Fruit fly (Drosophila melanogaster) S2 (cell line): ENCODE results near the gene CG42445.

ENCODE experiments used
- CG8478 ChIP-seq: fragments of >200 bp; optimal IDR thresholded peaks from 2 replicates; lab custom pipeline; 2018
- CTCF ChIP-seq, 2 experiments: fragments of >200 bp; optimal IDR thresholded peaks; 2 replicates each; lab custom pipeline; 2018

CG42445 gene

DNA sequence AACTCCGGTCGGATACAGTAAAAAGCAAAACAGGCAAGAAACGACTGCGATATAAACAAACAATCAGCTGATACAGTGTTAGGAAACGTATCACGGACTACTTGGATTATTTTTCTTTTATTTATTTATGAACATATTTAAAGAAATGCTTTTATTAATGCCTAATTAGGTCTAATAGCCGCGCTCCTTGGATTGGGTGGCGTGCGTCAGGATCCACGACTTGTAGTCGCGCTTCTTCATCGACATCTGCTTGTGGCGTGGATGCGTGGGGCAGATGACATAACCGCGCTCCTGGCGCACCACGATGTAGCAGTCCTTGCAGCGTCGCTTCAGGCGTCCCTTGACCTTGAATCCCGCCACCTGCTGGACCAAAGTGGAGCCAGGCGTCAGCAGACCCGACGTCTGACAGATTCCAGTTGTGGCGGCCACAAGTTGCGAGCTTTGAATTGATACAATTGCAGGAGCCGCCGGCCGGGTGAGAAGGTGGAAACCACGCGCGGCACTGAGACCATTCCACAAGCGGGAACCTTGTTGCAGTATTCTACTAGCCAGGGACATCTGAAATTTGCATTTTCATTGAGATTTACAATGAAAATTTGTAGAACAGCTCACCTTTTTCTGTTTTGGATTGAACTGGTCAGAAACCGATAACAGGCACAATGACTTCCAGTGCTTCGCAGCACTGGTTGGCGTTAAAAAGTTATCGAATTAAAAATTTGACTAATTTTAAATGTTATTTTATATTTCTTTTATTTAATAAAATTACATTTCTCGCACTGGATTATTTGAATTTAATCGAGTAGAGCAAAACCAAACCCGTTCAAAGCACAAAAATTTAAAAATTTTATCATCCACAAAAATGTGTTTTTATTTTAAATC, 34.0 kb downstream of the CG42445 start, which contains the start of the genes CG7550 and mRpL36:
TSS of gene CG7550 (minus strand) at position 51 of the 879 bp plus-strand sequence.
TSS of gene mRpL36 (minus strand) at position 652 of the 879 bp plus-strand sequence.
- TF ChIP-seq CTCF (optimal IDR thresholded peaks at IDR 0.05; lab: Kevin White, UChicago), result no peak
- no peak for TF ChIP-seq CG8478 (lab: Kevin White, UChicago)

DNA sequence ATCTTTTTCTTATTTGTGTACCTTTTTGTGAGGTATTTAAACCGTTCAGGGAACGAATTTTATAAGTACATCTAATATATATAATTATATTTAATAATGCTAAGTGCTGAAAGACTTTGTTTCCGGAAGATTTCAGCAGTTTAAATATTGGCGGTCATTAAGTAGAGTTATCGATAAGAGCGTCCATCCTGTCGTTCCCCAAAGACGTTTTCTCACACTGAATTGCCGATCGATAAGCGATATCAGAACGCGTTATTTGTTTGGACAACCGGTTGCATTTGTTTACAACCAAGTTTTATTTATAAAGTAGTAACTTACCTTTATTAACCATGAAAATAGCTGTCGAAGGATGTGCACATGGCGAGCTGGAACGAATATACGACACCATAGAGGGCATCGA, 37.1 kb downstream of the CG42445 start, which contains the start of gene ldbr:
TSS of gene ldbr (plus strand) at position 238 of the 400 bp plus-strand sequence.
- no peak for TF ChIP-seq CG8478 (lab: Kevin White, UChicago)

DNA sequence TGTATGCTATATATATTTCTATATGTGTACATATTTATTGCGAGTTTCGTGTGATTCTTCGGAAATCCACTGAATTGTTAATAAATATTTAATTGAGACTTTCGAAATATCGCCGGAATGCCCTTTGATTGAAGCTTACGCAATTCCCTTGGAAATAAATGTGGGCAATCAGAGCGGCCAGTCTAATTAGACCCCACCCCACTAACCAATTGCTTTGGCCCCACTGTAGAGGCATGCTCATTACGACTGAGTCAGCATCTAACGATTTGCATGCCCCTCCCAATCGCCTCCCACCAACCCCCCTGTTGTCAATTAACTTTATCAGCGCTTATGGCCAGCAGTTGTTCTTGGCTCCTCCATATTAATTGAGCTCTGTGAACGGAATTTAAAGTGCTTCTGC, 41.9 kb downstream of the CG42445 start:
- TF ChIP-seq CG8478 (lab: Kevin White, UChicago), result no peak
- TF ChIP-seq CTCF (optimal IDR thresholded peaks at IDR 0.05; lab: Kevin White, UChicago), result no peak

DNA sequence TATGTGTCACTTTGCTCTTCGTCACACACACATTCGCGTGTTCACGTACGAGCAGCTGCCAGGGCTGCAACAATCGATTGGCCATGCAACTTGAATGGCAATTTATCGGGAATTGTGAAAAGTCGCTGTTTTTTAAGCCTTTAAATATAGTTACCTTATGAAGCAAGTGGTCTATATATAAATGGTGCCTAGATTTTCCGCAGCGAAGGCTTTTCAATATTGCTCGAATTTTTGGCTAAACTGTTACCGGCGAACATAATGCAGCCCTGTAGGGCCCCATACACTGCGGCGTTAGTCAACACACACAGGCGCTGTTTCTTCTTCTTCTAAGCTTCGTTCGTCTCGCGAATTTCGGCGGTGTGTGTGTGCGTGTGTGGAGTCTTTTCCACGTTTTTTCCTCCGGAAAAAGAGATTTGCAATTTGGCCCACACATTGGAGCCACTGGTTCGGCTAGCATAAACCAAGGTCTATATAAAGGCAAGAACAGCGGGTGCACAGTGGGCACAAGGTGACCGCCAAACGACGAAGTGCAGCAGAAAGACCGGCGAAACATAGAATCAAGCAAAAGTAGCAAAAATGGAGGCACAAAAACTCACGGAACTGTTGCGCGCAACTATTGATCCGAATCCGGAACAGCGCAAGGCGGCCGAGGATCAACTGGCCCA, 42.7 kb downstream of the CG42445 start, which contains the start of the genes Arp3 and msk:
TSS of gene Arp3 (minus strand) at position 39 of the 665 bp plus-strand sequence.
TSS of gene msk (plus strand) at position 316 of the 665 bp plus-strand sequence.
- TF ChIP-seq CG8478 (lab: Kevin White, UChicago), result no peak
- peak in 1 of 2 experiments; percentile 16 for TF ChIP-seq CTCF (optimal IDR thresholded peaks at IDR 0.05; lab: Kevin White, UChicago)

DNA sequence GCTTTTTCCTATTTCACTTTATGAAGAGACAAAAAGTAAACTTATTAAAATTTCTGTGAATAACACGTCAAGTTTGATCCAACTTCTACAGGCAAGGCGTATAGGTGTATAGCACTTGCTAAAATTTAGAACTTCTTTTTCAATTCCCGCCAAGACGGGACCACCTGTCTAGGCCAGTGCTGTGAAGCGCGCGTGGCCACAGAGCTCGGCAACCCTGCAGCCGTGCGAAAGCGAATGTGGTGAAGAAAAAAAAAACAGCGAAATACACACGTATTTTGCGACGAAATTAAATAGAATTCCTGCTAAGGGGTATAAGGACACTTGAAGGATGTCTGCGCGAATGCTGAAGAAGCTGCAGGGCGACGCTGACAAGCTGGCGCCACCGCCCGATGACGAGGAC, 48.5 kb downstream of the CG42445 start, which contains the start of gene Nulp1:
TSS of gene Nulp1 (plus strand) at position 198 of the 400 bp plus-strand sequence.
- no peak for TF ChIP-seq CG8478 (lab: Kevin White, UChicago)
- TF ChIP-seq CTCF (optimal IDR thresholded peaks at IDR 0.05; lab: Kevin White, UChicago), result no peak

DNA sequence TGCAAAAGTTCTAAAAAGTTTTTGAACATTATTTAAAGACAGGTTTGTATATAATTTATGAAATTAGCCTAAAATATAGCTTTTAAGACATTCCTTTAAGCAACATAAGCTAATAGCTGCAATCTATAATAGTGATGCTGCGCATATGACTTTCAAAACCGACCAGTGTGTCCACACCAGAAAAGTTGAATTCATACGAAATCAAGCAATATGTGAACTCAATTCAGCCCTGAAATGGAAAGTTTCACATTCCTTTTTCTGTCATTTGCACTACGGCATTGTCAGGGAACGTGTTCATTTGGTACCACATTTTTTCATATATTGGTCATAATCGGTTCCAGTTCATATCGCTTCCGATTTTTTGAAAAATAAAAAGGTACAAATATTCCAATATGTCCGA, 49.8 kb downstream of the CG42445 start, which contains the start of gene fan:
TSS of gene fan (plus strand) at position 247 of the 400 bp plus-strand sequence.
- no peak for TF ChIP-seq CTCF (optimal IDR thresholded peaks at IDR 0.05; lab: Kevin White, UChicago)
- no peak for TF ChIP-seq CG8478 (lab: Kevin White, UChicago)

DNA sequence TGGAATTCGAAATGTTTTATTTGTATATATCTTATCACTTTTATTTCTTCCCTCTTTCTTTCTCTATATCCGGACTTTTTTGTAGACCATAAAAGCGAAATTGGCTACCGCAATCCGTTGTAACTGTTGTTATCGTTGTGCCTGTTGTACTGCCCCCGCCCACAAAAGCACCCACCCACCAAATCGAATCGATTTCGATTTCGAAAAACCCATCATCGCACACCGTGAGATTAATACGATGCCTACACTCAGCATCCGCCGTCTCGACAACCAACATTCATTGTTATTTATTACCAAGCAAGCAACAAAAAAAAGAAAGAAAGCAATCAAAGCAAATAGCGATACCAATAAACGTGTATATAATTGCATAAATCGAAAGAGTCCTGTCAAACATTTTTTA, 50.5 kb downstream of the CG42445 start:
- TF ChIP-seq CG8478 (lab: Kevin White, UChicago) (no peak), CTCF (optimal IDR thresholded peaks at IDR 0.05; lab: Kevin White, UChicago) (no peak)
